Worm (Caenorhabditis elegans) whole organism, young adult: ENCODE data around the gene spp-26.

Experiments
- B0336.3 ChIP-seq: fragments of 200-800 bp; sonication (Bioruptor generic); IDR thresholded peaks from 2 replicates; pipeline ENCODE4 v1.3.6; 2022; ENCODE audit warnings: missing genetic modification characterization, missing compliant biosample characterization
- C06A6.2 ChIP-seq: fragments of 200-800 bp; sonication (Bioruptor generic); conservative IDR thresholded peaks from 2 replicates; pipeline ENCODE4 v1.3.6; 2022; ENCODE audit warnings: missing genetic modification characterization, missing compliant biosample characterization
- F10E7.11 ChIP-seq: sonication (generic microtip); optimal IDR thresholded peaks from 2 replicates; lab custom pipeline; 2017; ENCODE audit warnings: mild to moderate bottlenecking, missing genetic modification characterization, moderate library complexity, missing compliant biosample characterization
- F23B12.7 ChIP-seq: sonication (generic microtip); optimal IDR thresholded peaks from 2 replicates; lab custom pipeline; 2017; ENCODE audit warnings: missing genetic modification characterization, mild to moderate bottlenecking, missing compliant biosample characterization, antibody characterized with exemption, moderate library complexity; ENCODE audit not compliant: insufficient read depth
- F49E8.2 ChIP-seq: sonication (generic microtip); optimal IDR thresholded peaks from 3 replicates; lab custom pipeline; 2017; ENCODE audit warnings: missing genetic modification characterization, mild to moderate bottlenecking, missing compliant biosample characterization, antibody characterized with exemption, moderate library complexity; ENCODE audit not compliant: insufficient read depth
- F52B5.7 ChIP-seq: sonication (generic microtip); optimal IDR thresholded peaks from 2 replicates; lab custom pipeline; 2016; ENCODE audit warnings: mild to moderate bottlenecking, missing genetic modification characterization, missing compliant biosample characterization
- F55B11.4 ChIP-seq: sonication (generic microtip); optimal IDR thresholded peaks from 2 replicates; lab custom pipeline; 2016; ENCODE audit warnings: missing compliant biosample characterization, missing genetic modification characterization, borderline replicate concordance; ENCODE audit not compliant: insufficient read depth
- F57A8.1 ChIP-seq: fragments of 200-800 bp; sonication (Bioruptor generic); optimal IDR thresholded peaks from 2 replicates; lab custom pipeline; 2018; ENCODE audit warnings: mild to moderate bottlenecking, missing genetic modification characterization, moderate library complexity, missing compliant biosample characterization
- K12H6.12 ChIP-seq: fragments of 200-800 bp; sonication (Bioruptor generic); optimal IDR thresholded peaks from 2 replicates; lab custom pipeline; 2018; ENCODE audit warnings: mild to moderate bottlenecking, missing genetic modification characterization, missing compliant biosample characterization
- Y53F4B.3 ChIP-seq: fragments of 200-800 bp; sonication (Bioruptor generic); IDR thresholded peaks from 2 replicates; pipeline ENCODE4 v1.3.6; 2022; ENCODE audit warnings: missing genetic modification reagents, missing genetic modification characterization, missing compliant biosample characterization
- ama-1 ChIP-seq, 3 experiments: fragments of 150-350 bp in 1 of 3; sonication (generic microtip) in 2 of 3; optimal IDR thresholded peaks; 2 replicates each; lab custom pipeline; 2014 to 2018; ENCODE audit warnings: missing biosample characterization in 2 of 3, missing genetic modification characterization in 2 of 3, missing genetic modification reagents in 2 of 3
- atf-7 ChIP-seq: sonication (generic microtip); optimal IDR thresholded peaks from 2 replicates; lab custom pipeline; 2017; ENCODE audit warnings: mild to moderate bottlenecking, missing genetic modification characterization, missing compliant biosample characterization
- athp-1 ChIP-seq: sonication (generic microtip); optimal IDR thresholded peaks from 2 replicates; lab custom pipeline; 2017; ENCODE audit warnings: mild to moderate bottlenecking, missing genetic modification characterization, missing compliant biosample characterization
- cebp-1 ChIP-seq, 2 experiments: fragments of 200-800 bp in 1 of 2; sonication (Bioruptor generic) in 1 of 2; sonication (generic microtip) in 1 of 2; IDR thresholded peaks in 1 of 2; optimal IDR thresholded peaks in 1 of 2; 2 replicates each; pipeline versions ENCODE4 v1.3.6 to Lab custom; 2017 to 2022; ENCODE audit warnings: missing compliant biosample characterization in 2 of 2, missing genetic modification characterization in 2 of 2, mild to moderate bottlenecking in 1 of 2, missing genetic modification reagents in 1 of 2, moderate library complexity in 1 of 2
- ceh-100 ChIP-seq: fragments of 200-800 bp; sonication (Bioruptor generic); IDR thresholded peaks from 2 replicates; pipeline ENCODE4 v1.3.6; 2022; ENCODE audit warnings: missing genetic modification reagents, missing genetic modification characterization, missing compliant biosample characterization
- ceh-27 ChIP-seq: fragments of 200-800 bp; sonication (Bioruptor generic); optimal IDR thresholded peaks from 2 replicates; lab custom pipeline; 2018; ENCODE audit warnings: mild to moderate bottlenecking, missing genetic modification characterization, moderate library complexity, missing compliant biosample characterization
- ceh-91 ChIP-seq: fragments of 200-800 bp; sonication (Bioruptor generic); IDR thresholded peaks from 2 replicates; pipeline ENCODE4 v1.3.6; 2022; ENCODE audit warnings: missing genetic modification reagents, missing genetic modification characterization, missing compliant biosample characterization
- chd-7 ChIP-seq: sonication (generic microtip); optimal IDR thresholded peaks from 2 replicates; lab custom pipeline; 2016; ENCODE audit warnings: mild to moderate bottlenecking, missing genetic modification characterization, moderate library complexity, missing compliant biosample characterization
- die-1 ChIP-seq: sonication (generic microtip); optimal IDR thresholded peaks from 2 replicates; lab custom pipeline; 2016; ENCODE audit warnings: missing genotype, mild to moderate bottlenecking, missing genetic modification characterization, missing compliant biosample characterization
- dpff-1 ChIP-seq: sonication (generic microtip); optimal IDR thresholded peaks from 2 replicates; lab custom pipeline; 2017; ENCODE audit warnings: mild to moderate bottlenecking, missing genetic modification characterization, missing compliant biosample characterization
- dpl-1 ChIP-seq: fragments of 150-350 bp; optimal IDR thresholded peaks from 2 replicates; lab custom pipeline; 2014; ENCODE audit warnings: missing biosample characterization, missing genetic modification reagents, missing genetic modification characterization
- egl-44 ChIP-seq: fragments of 200-800 bp; sonication (Bioruptor generic); IDR thresholded peaks from 2 replicates; pipeline ENCODE4 v1.3.6; 2022; ENCODE audit warnings: missing genetic modification reagents, missing genetic modification characterization, missing compliant biosample characterization
- gei-17 ChIP-seq: fragments of 200-800 bp; sonication (Bioruptor generic); optimal IDR thresholded peaks from 2 replicates; lab custom pipeline; 2018; ENCODE audit warnings: mild to moderate bottlenecking, missing genetic modification characterization, missing compliant biosample characterization
- hlh-12 ChIP-seq: sonication (generic microtip); optimal IDR thresholded peaks from 2 replicates; lab custom pipeline; 2016; ENCODE audit warnings: missing genetic modification characterization, missing compliant biosample characterization
- hlh-26 ChIP-seq: fragments of 200-800 bp; sonication (Bioruptor generic); conservative IDR thresholded peaks from 2 replicates; pipeline ENCODE4 v1.3.6; 2022; ENCODE audit warnings: missing genetic modification reagents, missing genetic modification characterization, missing compliant biosample characterization
- hrde-1 ChIP-seq: sonication (generic microtip); optimal IDR thresholded peaks from 2 replicates; lab custom pipeline; 2016; ENCODE audit warnings: missing genetic modification characterization, mild to moderate bottlenecking, missing compliant biosample characterization, moderate library complexity, missing genotype, missing genetic modification reagents, borderline replicate concordance
- lin-54 ChIP-seq: fragments of 200-800 bp; sonication (Bioruptor generic); optimal IDR thresholded peaks from 2 replicates; lab custom pipeline; 2018; ENCODE audit warnings: mild to moderate bottlenecking, missing genetic modification characterization, missing compliant biosample characterization
- madf-3 ChIP-seq: fragments of 200-800 bp; sonication (Bioruptor generic); IDR thresholded peaks from 2 replicates; pipeline ENCODE4 v1.3.6; 2022; ENCODE audit warnings: missing genetic modification reagents, missing genetic modification characterization, missing compliant biosample characterization
- madf-6 ChIP-seq: fragments of 200-800 bp; sonication (Bioruptor generic); IDR thresholded peaks from 2 replicates; pipeline ENCODE4 v1.3.6; 2022; ENCODE audit warnings: missing genetic modification reagents, missing genetic modification characterization, missing compliant biosample characterization
- mcd-1 ChIP-seq: fragments of 200-800 bp; sonication (Bioruptor generic); IDR thresholded peaks from 2 replicates; pipeline ENCODE4 v1.3.6; 2022; ENCODE audit warnings: missing genetic modification reagents, missing genetic modification characterization, missing compliant biosample characterization
- mes-4 ChIP-seq: sonication (generic microtip); optimal IDR thresholded peaks from 2 replicates; lab custom pipeline; 2016; ENCODE audit warnings: missing genotype, missing genetic modification characterization, missing compliant biosample characterization
- mxl-1 ChIP-seq: sonication (generic microtip); optimal IDR thresholded peaks from 2 replicates; lab custom pipeline; 2016; ENCODE audit warnings: missing genetic modification characterization, missing compliant biosample characterization
- nfyb-1 ChIP-seq: fragments of 200-800 bp; sonication (Bioruptor generic); IDR thresholded peaks from 2 replicates; pipeline ENCODE4 v1.3.6; 2022; ENCODE audit warnings: missing genetic modification reagents, missing genetic modification characterization, missing compliant biosample characterization
- nhr-120 ChIP-seq: fragments of 200-800 bp; sonication (Bioruptor generic); IDR thresholded peaks from 2 replicates; pipeline ENCODE4 v1.3.6; 2022; ENCODE audit warnings: missing genetic modification characterization, missing compliant biosample characterization
- nhr-179 ChIP-seq: sonication (generic microtip); optimal IDR thresholded peaks from 2 replicates; lab custom pipeline; 2016; ENCODE audit warnings: mild to moderate bottlenecking, missing genetic modification characterization, missing compliant biosample characterization
- nhr-27 ChIP-seq: fragments of 200-800 bp; sonication (Bioruptor generic); optimal IDR thresholded peaks from 2 replicates; lab custom pipeline; 2018; ENCODE audit warnings: mild to moderate bottlenecking, missing genetic modification characterization, moderate library complexity, missing compliant biosample characterization
- nhr-80 ChIP-seq: sonication (generic microtip); optimal IDR thresholded peaks from 2 replicates; lab custom pipeline; 2016; ENCODE audit warnings: missing genetic modification characterization, missing compliant biosample characterization
- nhr-90 ChIP-seq: sonication (generic microtip); optimal IDR thresholded peaks from 2 replicates; lab custom pipeline; 2016; ENCODE audit warnings: missing genotype, mild to moderate bottlenecking, missing genetic modification characterization, missing compliant biosample characterization
- pbrm-1 ChIP-seq: fragments of 200-800 bp; sonication (Bioruptor generic); IDR thresholded peaks from 2 replicates; pipeline ENCODE4 v1.3.6; 2022; ENCODE audit warnings: missing genetic modification reagents, missing genetic modification characterization, missing compliant biosample characterization
- rpc-1 ChIP-seq, 2 experiments: fragments of 150-350 bp in 1 of 2; sonication (generic microtip) in 1 of 2; optimal IDR thresholded peaks; 2 replicates each; lab custom pipeline; 2014 to 2018; ENCODE audit warnings: missing biosample characterization in 1 of 2, missing genetic modification characterization in 1 of 2, missing genetic modification reagents in 1 of 2, missing genotype in 1 of 2
- snpc-4 ChIP-seq, 5 experiments: fragments of 150-350 bp in 1 of 5; sonication (generic microtip) in 4 of 5; optimal IDR thresholded peaks; 2 replicates each; lab custom pipeline; 2014 to 2018; ENCODE audit warnings: missing genetic modification characterization in 5 of 5, missing biosample characterization in 3 of 5, antibody characterized with exemption in 2 of 5, mild to moderate bottlenecking in 2 of 5, missing compliant biosample characterization in 2 of 5, missing genotype in 2 of 5, moderate library complexity in 2 of 5, missing genetic modification reagents in 1 of 5
- sptf-2 ChIP-seq: fragments of 200-800 bp; sonication (Bioruptor generic); optimal IDR thresholded peaks from 2 replicates; lab custom pipeline; 2018; ENCODE audit warnings: mild to moderate bottlenecking, missing genetic modification characterization, missing compliant biosample characterization
- unc-130 ChIP-seq: sonication (generic microtip); optimal IDR thresholded peaks from 2 replicates; lab custom pipeline; 2016; ENCODE audit warnings: missing genetic modification reagents, missing genetic modification characterization, missing compliant biosample characterization
- xnd-1 ChIP-seq: sonication (generic microtip); optimal IDR thresholded peaks from 2 replicates; lab custom pipeline; 2016; ENCODE audit warnings: missing genotype, missing genetic modification reagents, missing genetic modification characterization, missing compliant biosample characterization
- zfh-2 ChIP-seq: fragments of 200-800 bp; sonication (Bioruptor generic); conservative IDR thresholded peaks from 2 replicates; pipeline ENCODE4 v1.3.6; 2022; ENCODE audit warnings: missing genetic modification reagents, missing genetic modification characterization, missing compliant biosample characterization
- ztf-25 ChIP-seq: fragments of 200-800 bp; sonication (Bioruptor generic); IDR thresholded peaks from 2 replicates; pipeline ENCODE4 v1.3.6; 2022; ENCODE audit warnings: missing genetic modification reagents, missing genetic modification characterization, missing compliant biosample characterization
- ztf-3 ChIP-seq: fragments of 200-800 bp; sonication (Bioruptor generic); optimal IDR thresholded peaks from 2 replicates; lab custom pipeline; 2018; ENCODE audit warnings: mild to moderate bottlenecking, missing genetic modification characterization, missing compliant biosample characterization

The spp-26 gene

DNA sequence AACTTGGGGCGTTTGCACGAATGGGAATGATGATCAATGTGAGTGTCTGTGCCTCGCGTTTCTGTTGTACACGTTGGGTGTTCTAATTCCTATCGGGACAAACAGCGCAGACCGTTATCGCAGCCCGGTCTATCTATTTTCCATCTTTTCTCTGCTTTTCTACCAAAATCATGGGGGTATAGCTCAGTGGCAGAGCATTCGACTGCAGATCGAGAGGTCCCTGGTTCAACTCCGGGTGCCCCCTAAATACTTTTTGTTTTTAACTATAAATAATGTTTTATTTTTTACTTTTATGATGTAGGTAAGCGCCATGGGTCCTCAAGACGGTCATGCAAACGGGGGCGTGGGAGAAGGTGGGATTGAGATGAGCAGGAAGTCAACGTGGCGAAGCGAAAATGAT is 580 bp upstream of the spp-26 start (continued):
- TF ChIP-seq snpc-4 (GFP tag; optimal IDR thresholded peaks at IDR 0.05; lab: Kevin White, UChicago), result no peak
- no peak for TF ChIP-seq snpc-4 (tag; optimal IDR thresholded peaks at IDR 0.05; lab: Kevin White, UChicago)
- TF ChIP-seq cebp-1 (GFP tag; IDR thresholded peaks at IDR 0.05; lab: Robert Waterston, UW), result 0 out of 2 replicates have a peak, but pooled peaks have one; percentile 45
- no peak for TF ChIP-seq cebp-1 (tag; optimal IDR thresholded peaks at IDR 0.05; lab: Kevin White, UChicago)
- no peak for TF ChIP-seq F49E8.2 (tag; lab: Kevin White, UChicago)
- TF ChIP-seq ceh-27 (GFP tag; lab: Kevin White, UChicago), result no peak
- peak; percentile 42 for TF ChIP-seq nhr-80 (tag; lab: Kevin White, UChicago)
- peak; percentile 74 for TF ChIP-seq athp-1 (tag; lab: Kevin White, UChicago)
- no peak for TF ChIP-seq zfh-2 (GFP tag; lab: Robert Waterston, UW)
- peak; percentile 78; the same call in 1 of the 2 replicates for TF ChIP-seq ztf-25
- no peak for TF ChIP-seq madf-3
- TF ChIP-seq dpff-1 (tag; lab: Kevin White, UChicago), result no peak
- TF ChIP-seq atf-7 (tag; lab: Kevin White, UChicago), result peak; percentile 9
- peak; percentile 89 for TF ChIP-seq die-1 (tag; lab: Kevin White, UChicago)
- no peak; the same call in 1 of the 2 replicates for TF ChIP-seq madf-6
- no peak for TF ChIP-seq B0336.3 (GFP tag; lab: Robert Waterston, UW)
- no peak for TF ChIP-seq K12H6.12
- TF ChIP-seq F23B12.7, result peak; percentile 57
- TF ChIP-seq Y53F4B.3, result no peak
- no peak for TF ChIP-seq gei-17 (GFP tag; lab: Kevin White, UChicago)
- no peak for TF ChIP-seq C06A6.2 (GFP tag; lab: Robert Waterston, UW)
- TF ChIP-seq nfyb-1 (GFP tag; lab: Robert Waterston, UW), result no peak
- peak; percentile 86 for TF ChIP-seq rpc-1 (optimal IDR thresholded peaks at IDR 0.05; lab: Kevin White, UChicago)
- peak; percentile 92 for TF ChIP-seq rpc-1 (tag; optimal IDR thresholded peaks at IDR 0.05; lab: Kevin White, UChicago)
- no peak for TF ChIP-seq lin-54 (GFP tag; lab: Kevin White, UChicago)
- peak; percentile 61 for TF ChIP-seq chd-7 (tag; lab: Kevin White, UChicago)
- no peak for TF ChIP-seq ama-1 (optimal IDR thresholded peaks at IDR 0.05; lab: Kevin White, UChicago)
- TF ChIP-seq ama-1 (GFP tag; optimal IDR thresholded peaks at IDR 0.05; lab: Kevin White, UChicago), result peak; percentile 56 to 87
- peak; percentile 66 for TF ChIP-seq F57A8.1
- no peak for TF ChIP-seq F52B5.7 (tag; lab: Kevin White, UChicago)
- TF ChIP-seq hrde-1, result peak; percentile 70
- peak; percentile 85 for TF ChIP-seq egl-44 (GFP tag; lab: Robert Waterston, UW)
- TF ChIP-seq pbrm-1 (GFP tag; lab: Robert Waterston, UW), result no peak
- no peak for TF ChIP-seq dpl-1 (GFP tag; lab: Kevin White, UChicago)
- peak; percentile 52 for TF ChIP-seq mxl-1 (tag; lab: Kevin White, UChicago)
- peak; percentile 90 for TF ChIP-seq sptf-2 (GFP tag; lab: Kevin White, UChicago)
- no peak for TF ChIP-seq nhr-120 (GFP tag; lab: Robert Waterston, UW)
- TF ChIP-seq nhr-179 (tag; lab: Kevin White, UChicago), result no peak
- no peak for TF ChIP-seq F55B11.4
- TF ChIP-seq xnd-1, result peak; percentile 1
- TF ChIP-seq hlh-12, result no peak
- TF ChIP-seq hlh-26 (GFP tag; lab: Robert Waterston, UW), result no peak
- no peak for TF ChIP-seq nhr-27
- TF ChIP-seq unc-130 (GFP tag; lab: Kevin White, UChicago), result peak; percentile 22
- peak; percentile 49; the same call in 1 of the 2 replicates for TF ChIP-seq ceh-100
- no peak for TF ChIP-seq mcd-1 (GFP tag; lab: Robert Waterston, UW)
- no peak for TF ChIP-seq ztf-3 (GFP tag; lab: Kevin White, UChicago)
- TF ChIP-seq mes-4 (tag; lab: Kevin White, UChicago), result peak; percentile 39
- TF ChIP-seq nhr-90 (tag; lab: Kevin White, UChicago), result peak; percentile 89
- no peak for TF ChIP-seq ceh-91
- no peak for TF ChIP-seq F10E7.11 (tag; lab: Kevin White, UChicago)
